Worm (Caenorhabditis elegans) whole organism, L4 larva: ENCODE data around the gene snfc-5.

Source experiments
- D1046.2 ChIP-seq: fragments of 200-800 bp; sonication (Bioruptor generic); IDR thresholded peaks from 2 replicates; pipeline ENCODE4 v1.3.6; 2022; ENCODE audit warnings: missing genetic modification characterization, missing compliant biosample characterization
- F10B5.3 ChIP-seq: sonication (generic microtip); optimal IDR thresholded peaks from 2 replicates; lab custom pipeline; 2016; ENCODE audit warnings: mild to moderate bottlenecking, missing genetic modification characterization, missing compliant biosample characterization
- R02D3.7 ChIP-seq: fragments of 150-350 bp; sonication (generic microtip); optimal IDR thresholded peaks from 3 replicates; lab custom pipeline; 2014; ENCODE audit warnings: missing biosample characterization, missing genetic modification characterization
- aha-1 ChIP-seq: fragments of 150-350 bp; peaks from one replicate; lab custom pipeline; 2014; ENCODE audit warnings: missing biosample characterization, missing genetic modification characterization
- aly-2 ChIP-seq: sonication (generic microtip); optimal IDR thresholded peaks from 2 replicates; lab custom pipeline; 2018; ENCODE audit warnings: missing biosample characterization, missing genetic modification characterization
- arid-1 ChIP-seq: fragments of 200-800 bp; sonication (Bioruptor generic); conservative IDR thresholded peaks from 2 replicates; pipeline ENCODE4 v1.3.6; 2022; ENCODE audit warnings: missing genetic modification reagents, missing genetic modification characterization, missing compliant biosample characterization
- attf-4 ChIP-seq: sonication (generic microtip); optimal IDR thresholded peaks from 3 replicates; lab custom pipeline; 2017; ENCODE audit warnings: missing biosample characterization, missing genetic modification characterization
- ceh-20 ChIP-seq: fragments of 200-800 bp; sonication (Bioruptor generic); IDR thresholded peaks from 2 replicates; pipeline ENCODE4 v1.3.6; 2022; ENCODE audit warnings: missing genetic modification reagents, missing genetic modification characterization, missing compliant biosample characterization
- ceh-28 ChIP-seq: fragments of 150-350 bp; optimal IDR thresholded peaks from 2 replicates; lab custom pipeline; 2014; ENCODE audit warnings: missing biosample characterization, missing genetic modification reagents, missing genetic modification characterization
- ceh-44 ChIP-seq: fragments of 200-800 bp; sonication (Bioruptor generic); IDR thresholded peaks from 2 replicates; pipeline ENCODE4 v1.3.6; 2022; ENCODE audit warnings: missing genetic modification reagents, missing genetic modification characterization, missing compliant biosample characterization
- ceh-62 ChIP-seq: sonication (generic microtip); optimal IDR thresholded peaks from 2 replicates; lab custom pipeline; 2017; ENCODE audit warnings: missing biosample characterization, missing genetic modification characterization
- dve-1 ChIP-seq: sonication (generic microtip); optimal IDR thresholded peaks from 2 replicates; lab custom pipeline; 2017; ENCODE audit warnings: antibody characterized with exemption, mild to moderate bottlenecking, missing genetic modification characterization, missing compliant biosample characterization; ENCODE audit not compliant: insufficient read depth
- egl-27 ChIP-seq: sonication (generic microtip); optimal IDR thresholded peaks from 3 replicates; lab custom pipeline; 2017; ENCODE audit warnings: missing biosample characterization, missing genetic modification reagents, missing genetic modification characterization
- egl-43 ChIP-seq: fragments of 200-800 bp; sonication (Bioruptor generic); IDR thresholded peaks from 2 replicates; pipeline ENCODE4 v1.3.6; 2022; ENCODE audit warnings: missing genetic modification reagents, missing genetic modification characterization, missing compliant biosample characterization
- hlh-11 ChIP-seq: fragments of 200-800 bp; sonication (Bioruptor generic); optimal IDR thresholded peaks from 2 replicates; lab custom pipeline; 2018; ENCODE audit warnings: mild to moderate bottlenecking, missing genetic modification characterization, missing compliant biosample characterization
- hlh-30 ChIP-seq: sonication (generic microtip); optimal IDR thresholded peaks from 2 replicates; lab custom pipeline; 2017; ENCODE audit warnings: antibody characterized with exemption, mild to moderate bottlenecking, missing genetic modification characterization, missing compliant biosample characterization; ENCODE audit not compliant: insufficient read depth
- lim-7 ChIP-seq: fragments of 200-800 bp; sonication (Bioruptor generic); IDR thresholded peaks from 2 replicates; pipeline ENCODE4 v1.3.6; 2022; ENCODE audit warnings: missing genetic modification characterization, missing compliant biosample characterization
- lin-13 ChIP-seq: fragments of 150-350 bp; optimal IDR thresholded peaks from 2 replicates; lab custom pipeline; 2014; ENCODE audit warnings: missing biosample characterization, missing genetic modification reagents, missing genetic modification characterization
- lsy-2 ChIP-seq, 2 experiments: fragments of 150-350 bp in 1 of 2; sonication (generic microtip) in 1 of 2; optimal IDR thresholded peaks; 2 replicates each; lab custom pipeline; 2014 to 2017; ENCODE audit warnings: missing biosample characterization in 2 of 2, missing genetic modification characterization in 2 of 2
- mes-2 ChIP-seq: sonication (generic microtip); optimal IDR thresholded peaks from 2 replicates; lab custom pipeline; 2016; ENCODE audit warnings: missing genotype, mild to moderate bottlenecking, missing genetic modification characterization, missing compliant biosample characterization; ENCODE audit not compliant: poor library complexity, severe bottlenecking
- mxl-2 ChIP-seq: fragments of 200-800 bp; sonication (Bioruptor generic); conservative IDR thresholded peaks from 2 replicates; pipeline ENCODE4 v1.3.6; 2022; ENCODE audit warnings: missing genetic modification reagents, missing genetic modification characterization, missing compliant biosample characterization
- nhr-10 ChIP-seq: fragments of 150-350 bp; optimal IDR thresholded peaks from 2 replicates; lab custom pipeline; 2014; ENCODE audit warnings: missing biosample characterization, missing genetic modification characterization
- nhr-102 ChIP-seq: sonication (generic microtip); optimal IDR thresholded peaks from 2 replicates; lab custom pipeline; 2016; ENCODE audit warnings: mild to moderate bottlenecking, missing genetic modification characterization, moderate library complexity, missing compliant biosample characterization
- nhr-11 ChIP-seq: fragments of 150-350 bp; optimal IDR thresholded peaks from 2 replicates; lab custom pipeline; 2014; ENCODE audit warnings: missing biosample characterization, missing genetic modification characterization
- nhr-111 ChIP-seq: fragments of 200-800 bp; sonication (Bioruptor generic); optimal IDR thresholded peaks from 2 replicates; lab custom pipeline; 2018; ENCODE audit warnings: mild to moderate bottlenecking, missing genetic modification characterization, missing compliant biosample characterization
- nhr-28 ChIP-seq: fragments of 150-350 bp; optimal IDR thresholded peaks from 2 replicates; lab custom pipeline; 2014; ENCODE audit warnings: missing biosample characterization, missing genetic modification characterization
- nhr-41 ChIP-seq: fragments of 200-800 bp; sonication (Bioruptor generic); IDR thresholded peaks from 2 replicates; pipeline ENCODE4 v1.3.6; 2022; ENCODE audit warnings: missing genetic modification reagents, missing genetic modification characterization, missing compliant biosample characterization
- nhr-42 ChIP-seq: fragments of 200-800 bp; sonication (Bioruptor generic); IDR thresholded peaks from 2 replicates; pipeline ENCODE4 v1.3.6; 2022; ENCODE audit warnings: missing genetic modification characterization, missing compliant biosample characterization
- nhr-76 ChIP-seq: fragments of 150-350 bp; optimal IDR thresholded peaks from 2 replicates; lab custom pipeline; 2014; ENCODE audit warnings: missing biosample characterization, missing genetic modification characterization
- nhr-77 ChIP-seq: fragments of 150-350 bp; optimal IDR thresholded peaks from 2 replicates; lab custom pipeline; 2014; ENCODE audit warnings: missing biosample characterization, missing genetic modification characterization
- pqm-1 ChIP-seq: sonication (generic microtip); optimal IDR thresholded peaks from 2 replicates; lab custom pipeline; 2017; ENCODE audit warnings: missing biosample characterization, missing genetic modification characterization
- snpc-1.2 ChIP-seq: fragments of 200-800 bp; sonication (Bioruptor generic); IDR thresholded peaks from 2 replicates; pipeline ENCODE4 v1.3.6; 2022; ENCODE audit warnings: missing genetic modification reagents, missing genetic modification characterization, missing compliant biosample characterization
- snpc-4 ChIP-seq: fragments of 150-350 bp; optimal IDR thresholded peaks from 2 replicates; lab custom pipeline; 2014; ENCODE audit warnings: missing biosample characterization, missing genetic modification characterization
- spr-3 ChIP-seq: fragments of 200-800 bp; sonication (Bioruptor generic); optimal IDR thresholded peaks from 2 replicates; lab custom pipeline; 2018; ENCODE audit warnings: mild to moderate bottlenecking, missing genetic modification characterization, missing compliant biosample characterization
- unc-130 ChIP-seq: sonication (generic microtip); optimal IDR thresholded peaks from 2 replicates; lab custom pipeline; 2016; ENCODE audit warnings: missing genetic modification reagents, missing genetic modification characterization, missing compliant biosample characterization
- zag-1 ChIP-seq: fragments of 150-350 bp; optimal IDR thresholded peaks from 2 replicates; lab custom pipeline; 2014; ENCODE audit warnings: missing biosample characterization, missing genetic modification characterization
- zip-2 ChIP-seq: fragments of 150-350 bp; optimal IDR thresholded peaks from 2 replicates; lab custom pipeline; 2014; ENCODE audit warnings: missing biosample characterization, missing genetic modification characterization
- ztf-7 ChIP-seq: fragments of 150-350 bp; optimal IDR thresholded peaks from 2 replicates; lab custom pipeline; 2014; ENCODE audit warnings: missing biosample characterization, missing genetic modification characterization

The snfc-5 gene

ce11 chrIII:4382118-4382517 is 22.5 kb upstream of the snfc-5 start:
- TF ChIP-seq aha-1 (tag; lab: Kevin White, UChicago) (peak; percentile 87), lin-13 (no peak)
- TF ChIP-seq, all 104 proteins: peak for 1

ce11 chrIII:4384487-4384886 is 20.1 kb upstream of the snfc-5 start, which contains the start of gene pals-28:
pals-28 (plus strand) TSS chrIII:4384787.
- no peak for TF ChIP-seq nhr-76 (tag; lab: Kevin White, UChicago)
- no peak for TF ChIP-seq lin-13
- no peak for TF ChIP-seq aha-1 (tag; lab: Kevin White, UChicago)
- TF ChIP-seq nhr-41 = no peak
- TF ChIP-seq spr-3 = no peak
- no peak for TF ChIP-seq ceh-20
- no peak for TF ChIP-seq ztf-7 (tag; lab: Kevin White, UChicago)
- no peak for TF ChIP-seq nhr-11 (tag; lab: Kevin White, UChicago)
- TF ChIP-seq mxl-2 (GFP tag; lab: Robert Waterston, UW) = no peak
- TF ChIP-seq D1046.2 (GFP tag; lab: Robert Waterston, UW) = no peak
- no peak for TF ChIP-seq aly-2

- TF ChIP-seq nhr-77 (tag; lab: Kevin White, UChicago) (no peak), mes-2 (tag; lab: Kevin White, UChicago) (no peak), snpc-4 (tag; lab: Kevin White, UChicago) (no peak), unc-130 (GFP tag; lab: Kevin White, UChicago) (no peak), lim-7 (no peak), zip-2 (tag; lab: Kevin White, UChicago) (no peak), dve-1 (tag; lab: Kevin White, UChicago) (no peak), ceh-44 (GFP tag; lab: Robert Waterston, UW) (no peak), nhr-28 (no peak), nhr-10 (no peak), nhr-41 (no peak), pqm-1 (no peak), nhr-42 (GFP tag; lab: Robert Waterston, UW) (no peak), R02D3.7 (tag; lab: Kevin White, UChicago) (no peak), arid-1 (GFP tag; lab: Robert Waterston, UW) (no peak), attf-4 (tag; lab: Kevin White, UChicago) (no peak), ceh-62 (no peak), hlh-30 (tag; lab: Kevin White, UChicago) (no peak), egl-43 (GFP tag; lab: Robert Waterston, UW) (no peak), hlh-11 (tag; lab: Kevin White, UChicago) (no peak)
Measured at ce11 chrIII:4390421-4390820, 14.2 kb upstream of the snfc-5 start.

ce11 chrIII:4391319-4391718 is 13.3 kb upstream of the snfc-5 start:
- no peak for TF ChIP-seq zag-1 (tag; lab: Kevin White, UChicago)
- no peak for TF ChIP-seq F10B5.3 (tag; lab: Kevin White, UChicago)
- TF ChIP-seq nhr-111 = no peak
- no peak for TF ChIP-seq snpc-1.2 (GFP tag; lab: Robert Waterston, UW)
- no peak for TF ChIP-seq nhr-76 (tag; lab: Kevin White, UChicago)
- TF ChIP-seq lsy-2 (tag; optimal IDR thresholded peaks at IDR 0.05; lab: Kevin White, UChicago) = no peak
- no peak for TF ChIP-seq spr-3
- no peak for TF ChIP-seq ceh-28 (tag; lab: Kevin White, UChicago)
- no peak for TF ChIP-seq egl-27 (tag; lab: Kevin White, UChicago)
- no peak for TF ChIP-seq lin-13
- TF ChIP-seq nhr-102 (tag; lab: Kevin White, UChicago) = no peak
- TF ChIP-seq ceh-44 (GFP tag; lab: Robert Waterston, UW) = no peak
- no peak for TF ChIP-seq arid-1 (GFP tag; lab: Robert Waterston, UW)
